Fruit fly (Drosophila melanogaster) whole organism, embryonic: ENCODE measurements around the gene Octbeta2R.

ENCODE experiments used
- Abd-B ChIP-seq: fragments of 200-800 bp; sonication (Bioruptor generic); optimal IDR thresholded peaks from 2 replicates; lab custom pipeline; 2018; ENCODE audit warnings: missing biosample characterization, mild to moderate bottlenecking, missing genetic modification characterization, moderate library complexity
- CG10543 ChIP-seq: fragments of 200-800 bp; sonication (Bioruptor generic); optimal IDR thresholded peaks from 3 replicates; lab custom pipeline; 2017; ENCODE audit warnings: missing biosample characterization, mild to moderate bottlenecking, missing genetic modification characterization, moderate library complexity
- CG11504 ChIP-seq: fragments of 200-800 bp; sonication (Bioruptor generic); optimal IDR thresholded peaks from 3 replicates; lab custom pipeline; 2019; ENCODE audit warnings: missing biosample characterization, mild to moderate bottlenecking, missing genetic modification characterization, moderate library complexity
- CG12744 ChIP-seq: fragments of 200-800 bp; sonication (Bioruptor generic); optimal IDR thresholded peaks from 2 replicates; lab custom pipeline; 2016; ENCODE audit warnings: missing biosample characterization, missing genetic modification characterization
- CG12769 ChIP-seq: fragments of 200-800 bp; sonication (Bioruptor generic); optimal IDR thresholded peaks from 2 replicates; lab custom pipeline; 2019; ENCODE audit warnings: missing biosample characterization, mild to moderate bottlenecking, missing genetic modification characterization, moderate library complexity
- CG13287 ChIP-seq: fragments of 200-800 bp; sonication (Bioruptor generic); IDR thresholded peaks from 2 replicates; pipeline ENCODE4 v1.3.6; 2022; ENCODE audit warnings: missing biosample characterization, missing genetic modification characterization; ENCODE audit not compliant: partially characterized antibody
- CG13894 ChIP-seq: fragments of 200-800 bp; sonication (Bioruptor generic); optimal IDR thresholded peaks from 3 replicates; lab custom pipeline; 2018; ENCODE audit warnings: missing biosample characterization, mild to moderate bottlenecking, missing genetic modification characterization, moderate library complexity
- CG15269 ChIP-seq: fragments of 200-800 bp; sonication (Bioruptor generic); optimal IDR thresholded peaks from 2 replicates; lab custom pipeline; 2018; ENCODE audit warnings: missing biosample characterization, mild to moderate bottlenecking, missing genetic modification characterization, moderate library complexity
- CG15479 ChIP-seq: fragments of 200-800 bp; sonication (Bioruptor generic); optimal IDR thresholded peaks from 3 replicates; lab custom pipeline; 2019; ENCODE audit warnings: missing biosample characterization, mild to moderate bottlenecking, missing genetic modification characterization, moderate library complexity
- CG16779 ChIP-seq: fragments of 200-800 bp; sonication (Bioruptor generic); IDR thresholded peaks from 2 replicates; pipeline ENCODE4 v1.3.6; 2022; ENCODE audit warnings: missing biosample characterization, missing genetic modification characterization
- CG17361 ChIP-seq: fragments of 200-800 bp; sonication (Bioruptor generic); IDR thresholded peaks from 3 replicates; pipeline ENCODE4 v1.3.6; 2022; ENCODE audit warnings: missing biosample characterization, missing genetic modification characterization
- CG17385 ChIP-seq: fragments of 200-800 bp; sonication (Bioruptor generic); optimal IDR thresholded peaks from 3 replicates; lab custom pipeline; 2018; ENCODE audit warnings: missing biosample characterization, mild to moderate bottlenecking, missing genetic modification characterization
- CG18262 ChIP-seq: fragments of 200-800 bp; optimal IDR thresholded peaks from 3 replicates; lab custom pipeline; 2019; ENCODE audit warnings: missing biosample characterization, mild to moderate bottlenecking, missing genetic modification characterization, moderate library complexity
- CG34224 ChIP-seq: fragments of 200-800 bp; sonication (Bioruptor generic); IDR thresholded peaks from 3 replicates; pipeline ENCODE4 v1.3.6; 2022; ENCODE audit warnings: missing biosample characterization, missing genetic modification characterization; ENCODE audit not compliant: partially characterized antibody
- CG34376 ChIP-seq: fragments of 200-800 bp; sonication (Bioruptor generic); optimal IDR thresholded peaks from 2 replicates; lab custom pipeline; 2018; ENCODE audit warnings: missing biosample characterization, mild to moderate bottlenecking, missing genetic modification characterization
- CG7372 ChIP-seq: fragments of 200-800 bp; sonication (Bioruptor generic); IDR thresholded peaks from 2 replicates; pipeline ENCODE4 v1.3.6; 2022; ENCODE audit warnings: missing biosample characterization, missing genetic modification characterization
- CG8290 ChIP-seq, 3 experiments: fragments of 200-800 bp; sonication (Bioruptor generic); optimal IDR thresholded peaks; 2 replicates each; lab custom pipeline; 2016 to 2019; ENCODE audit warnings: missing biosample characterization in 3 of 3, missing genetic modification characterization in 3 of 3, mild to moderate bottlenecking in 2 of 3, moderate library complexity in 1 of 3
- CG8478 ChIP-seq: fragments of >200 bp; optimal IDR thresholded peaks from 2 replicates; lab custom pipeline; 2018
- CoRest ChIP-seq: fragments of 200-800 bp; sonication (Bioruptor generic); optimal IDR thresholded peaks from 3 replicates; lab custom pipeline; 2018; ENCODE audit warnings: missing biosample characterization, mild to moderate bottlenecking, missing genetic modification characterization, moderate library complexity
- D ChIP-seq, 2 experiments: fragments of 200-800 bp in 1 of 2; fragments of >200 bp in 1 of 2; sonication (Bioruptor generic) in 1 of 2; optimal IDR thresholded peaks; 2 replicates in 1 of 2; 3 replicates in 1 of 2; lab custom pipeline; 2017; ENCODE audit warnings: mild to moderate bottlenecking in 1 of 2, missing biosample characterization in 1 of 2, missing genetic modification characterization in 1 of 2, missing genetic modification reagents in 1 of 2
- Deaf1 ChIP-seq: fragments of 200-800 bp; optimal IDR thresholded peaks from 3 replicates; lab custom pipeline; 2019; ENCODE audit warnings: missing biosample characterization, mild to moderate bottlenecking, missing genetic modification characterization, moderate library complexity
- Ets65A ChIP-seq: fragments of 200-800 bp; sonication (Bioruptor generic); peaks from one replicate; lab custom pipeline; 2016; ENCODE audit warnings: missing biosample characterization, missing genetic modification characterization
- Hmr ChIP-seq: fragments of 200-800 bp; sonication (Bioruptor generic); optimal IDR thresholded peaks from 3 replicates; lab custom pipeline; 2017; ENCODE audit warnings: mild to moderate bottlenecking, missing biosample characterization, missing genetic modification reagents, missing genetic modification characterization
- Hmx ChIP-seq: fragments of 200-800 bp; sonication (Bioruptor generic); optimal IDR thresholded peaks from 2 replicates; lab custom pipeline; 2016; ENCODE audit warnings: missing biosample characterization, missing genetic modification characterization
- Jarid2 ChIP-seq: fragments of 200-800 bp; sonication (Bioruptor generic); optimal IDR thresholded peaks from 3 replicates; lab custom pipeline; 2017; ENCODE audit warnings: mild to moderate bottlenecking, missing biosample characterization, missing genetic modification reagents, missing genetic modification characterization
- Med ChIP-seq: fragments of 200-800 bp; sonication (Bioruptor generic); peaks from one replicate; lab custom pipeline; 2016; ENCODE audit warnings: missing biosample characterization, missing genetic modification characterization, mild to moderate bottlenecking, inconsistent platforms, moderate library complexity
- Mes4 ChIP-seq: fragments of 200-800 bp; sonication (Bioruptor generic); optimal IDR thresholded peaks from 2 replicates; lab custom pipeline; 2016; ENCODE audit warnings: missing biosample characterization, missing genetic modification characterization
- Nf-YC ChIP-seq: fragments of 200-800 bp; optimal IDR thresholded peaks from 3 replicates; lab custom pipeline; 2019; ENCODE audit warnings: missing biosample characterization, mild to moderate bottlenecking, missing genetic modification characterization, moderate library complexity
- Ssrp ChIP-seq: fragments of 200-800 bp; sonication (Bioruptor generic); optimal IDR thresholded peaks from 2 replicates; lab custom pipeline; 2018; ENCODE audit warnings: missing biosample characterization, mild to moderate bottlenecking, missing genetic modification characterization, moderate library complexity
- Xbp1 ChIP-seq: fragments of 200-800 bp; sonication (Bioruptor generic); optimal IDR thresholded peaks from 3 replicates; lab custom pipeline; 2016; ENCODE audit warnings: missing biosample characterization, mild to moderate bottlenecking, missing genetic modification characterization
- abd-A ChIP-seq: fragments of 200-800 bp; sonication (Bioruptor generic); optimal IDR thresholded peaks from 3 replicates; lab custom pipeline; 2019; ENCODE audit warnings: missing biosample characterization, mild to moderate bottlenecking, missing genetic modification characterization, moderate library complexity
- amos ChIP-seq: fragments of 200-800 bp; sonication (Bioruptor generic); IDR thresholded peaks from 2 replicates; pipeline ENCODE4 v1.3.6; 2022; ENCODE audit warnings: missing biosample characterization, missing genetic modification characterization; ENCODE audit not compliant: partially characterized antibody
- ap ChIP-seq: fragments of 200-800 bp; sonication (Bioruptor generic); IDR thresholded peaks from 2 replicates; pipeline ENCODE4 v1.3.6; 2022; ENCODE audit warnings: missing biosample characterization, missing genetic modification characterization
- bab2 ChIP-seq: fragments of 200-800 bp; sonication (Bioruptor generic); optimal IDR thresholded peaks from 2 replicates; lab custom pipeline; 2016; ENCODE audit warnings: missing biosample characterization, missing genetic modification characterization
- bowl ChIP-seq: fragments of 200-800 bp; sonication (Bioruptor generic); IDR thresholded peaks from 2 replicates; pipeline ENCODE4 v1.3.6; 2022; ENCODE audit warnings: missing biosample characterization, missing genetic modification characterization
- cg ChIP-seq: fragments of 200-800 bp; sonication (Bioruptor generic); optimal IDR thresholded peaks from 3 replicates; lab custom pipeline; 2019; ENCODE audit warnings: missing biosample characterization, mild to moderate bottlenecking, missing genetic modification characterization, moderate library complexity
- esg ChIP-seq: fragments of 200-800 bp; sonication (Bioruptor generic); conservative IDR thresholded peaks from 2 replicates; pipeline ENCODE4 v1.3.6; 2022; ENCODE audit warnings: missing biosample characterization, missing genetic modification characterization
- exex ChIP-seq: fragments of 200-800 bp; sonication (Bioruptor generic); optimal IDR thresholded peaks from 4 replicates; lab custom pipeline; 2018; ENCODE audit warnings: missing biosample characterization, mild to moderate bottlenecking, missing genetic modification characterization, moderate library complexity
- lab ChIP-seq: fragments of 200-800 bp; sonication (Bioruptor generic); optimal IDR thresholded peaks from 3 replicates; lab custom pipeline; 2017; ENCODE audit warnings: missing biosample characterization, missing genetic modification characterization, mild to moderate bottlenecking, moderate library complexity, missing genetic modification reagents
- nmo ChIP-seq: fragments of 200-800 bp; sonication (Bioruptor generic); optimal IDR thresholded peaks from 2 replicates; lab custom pipeline; 2018; ENCODE audit warnings: missing biosample characterization, mild to moderate bottlenecking, missing genetic modification characterization, moderate library complexity
- row ChIP-seq: fragments of 200-800 bp; sonication (Bioruptor generic); IDR thresholded peaks from 3 replicates; pipeline ENCODE4 v1.3.6; 2022; ENCODE audit warnings: missing biosample characterization, missing genetic modification characterization
- sd ChIP-seq: fragments of 200-800 bp; sonication (Bioruptor generic); optimal IDR thresholded peaks from 3 replicates; lab custom pipeline; 2018; ENCODE audit warnings: missing biosample characterization, mild to moderate bottlenecking, missing genetic modification characterization, moderate library complexity
- sens ChIP-seq: fragments of 200-800 bp; sonication (Bioruptor generic); peaks from one replicate; lab custom pipeline; 2016; ENCODE audit warnings: missing biosample characterization, missing genetic modification characterization
- seq ChIP-seq: fragments of 200-800 bp; sonication (Bioruptor generic); IDR thresholded peaks from 2 replicates; pipeline ENCODE4 v1.3.6; 2022; ENCODE audit warnings: missing biosample characterization, missing genetic modification characterization
- sna ChIP-seq: fragments of 200-800 bp; sonication (Bioruptor generic); IDR thresholded peaks from 2 replicates; pipeline ENCODE4 v1.3.6; 2022; ENCODE audit warnings: missing biosample characterization, missing genetic modification characterization; ENCODE audit not compliant: partially characterized antibody
- vvl ChIP-seq: fragments of 200-800 bp; sonication (Bioruptor generic); IDR thresholded peaks from 2 replicates; pipeline ENCODE4 v1.3.6; 2022; ENCODE audit warnings: missing biosample characterization, missing genetic modification characterization
- zfh1 ChIP-seq: fragments of 200-800 bp; sonication (Bioruptor generic); IDR thresholded peaks from 3 replicates; pipeline ENCODE4 v1.3.6; 2022; ENCODE audit warnings: missing biosample characterization, missing genetic modification characterization

Gene Octbeta2R

DNA sequence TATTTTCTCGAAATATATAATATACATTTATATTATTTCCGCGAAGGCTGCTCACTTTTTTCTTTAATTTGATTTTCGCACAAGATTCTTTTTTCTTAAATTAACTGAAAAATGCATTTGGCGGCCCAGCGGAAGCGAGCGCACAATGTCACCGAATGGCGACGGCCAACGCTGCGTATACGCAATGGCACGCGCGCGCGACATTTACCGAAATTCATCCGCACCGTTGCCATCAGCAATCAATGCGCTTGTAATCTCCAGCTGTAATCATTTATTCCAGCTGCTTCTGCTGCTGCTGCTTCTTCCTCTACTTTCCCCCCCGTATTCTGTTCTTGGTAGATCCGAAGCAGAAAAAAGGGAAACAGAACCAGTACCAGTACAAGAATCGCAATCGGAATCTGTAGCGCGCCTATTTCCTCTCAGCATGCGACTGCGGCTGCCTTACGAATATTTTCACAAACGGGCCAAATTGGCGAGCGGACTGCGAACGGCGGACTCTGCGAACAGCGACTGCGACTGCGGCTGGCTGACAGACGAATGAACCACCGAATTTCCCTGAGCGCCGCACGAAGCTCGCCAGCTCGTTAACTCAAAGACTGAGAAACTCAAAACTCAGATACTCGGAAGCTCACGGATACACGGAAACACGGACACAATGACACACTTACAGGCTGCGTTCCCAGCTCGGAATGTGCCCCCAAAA, at the start of gene Octbeta2R:
Octbeta2R (minus strand) TSS at position 539 of the 703 bp plus-strand sequence.
- TF ChIP-seq sna (GFP tag; lab: Robert Waterston, UW) (peak; percentile 48; the same call in 1 of the 2 replicates), amos (GFP tag; lab: Robert Waterston, UW) (peak; percentile 5; the same call in 1 of the 2 replicates), Ets65A (GFP tag; lab: Kevin White, UChicago) (peak; percentile 56), Jarid2 (GFP tag; lab: Kevin White, UChicago) (peak; percentile 61), CG34224 (peak; percentile 53; the same call in 1 of the 3 replicates), cg (peak; percentile 11), CG8478 (lab: Kevin White, UChicago) (no peak), lab (GFP tag; lab: Kevin White, UChicago) (peak; percentile 30), CG15479 (GFP tag; lab: Kevin White, UChicago) (no peak), seq (0 out of 2 replicates have a peak, but pooled peaks have one; percentile 26), CG8290 (GFP tag; optimal IDR thresholded peaks at IDR 0.05; lab: Kevin White, UChicago) (no peak), CG8290 (tag; optimal IDR thresholded peaks at IDR 0.05; lab: Kevin White, UChicago) (no peak), Deaf1 (tag; lab: Kevin White, UChicago) (peak; percentile 95), CG15269 (tag; lab: Kevin White, UChicago) (peak; percentile 9), Hmr (peak; percentile 1), CG16779 (GFP tag; lab: Robert Waterston, UW) (0 out of 2 replicates have a peak, but pooled peaks have one; percentile 62), bowl (no peak), CG7372 (GFP tag; lab: Robert Waterston, UW) (peak; percentile 91), CG34376 (GFP tag; lab: Kevin White, UChicago) (peak; percentile 10), exex (tag; lab: Kevin White, UChicago) (no peak), CG13894 (tag; lab: Kevin White, UChicago) (peak; percentile 35), CG13287 (peak; percentile 55; the same call in 1 of the 2 replicates), CG12744 (GFP tag; lab: Kevin White, UChicago) (no peak), Med (peak; percentile 78), Nf-YC (tag; lab: Kevin White, UChicago) (peak; percentile 26), CG10543 (peak; percentile 51), Abd-B (no peak), CG12769 (tag; lab: Kevin White, UChicago) (peak; percentile 22), sd (tag; lab: Kevin White, UChicago) (peak; percentile 72), abd-A (tag; lab: Kevin White, UChicago) (peak; percentile 52)
- TF ChIP-seq, all 482 proteins: peak for 22

DNA sequence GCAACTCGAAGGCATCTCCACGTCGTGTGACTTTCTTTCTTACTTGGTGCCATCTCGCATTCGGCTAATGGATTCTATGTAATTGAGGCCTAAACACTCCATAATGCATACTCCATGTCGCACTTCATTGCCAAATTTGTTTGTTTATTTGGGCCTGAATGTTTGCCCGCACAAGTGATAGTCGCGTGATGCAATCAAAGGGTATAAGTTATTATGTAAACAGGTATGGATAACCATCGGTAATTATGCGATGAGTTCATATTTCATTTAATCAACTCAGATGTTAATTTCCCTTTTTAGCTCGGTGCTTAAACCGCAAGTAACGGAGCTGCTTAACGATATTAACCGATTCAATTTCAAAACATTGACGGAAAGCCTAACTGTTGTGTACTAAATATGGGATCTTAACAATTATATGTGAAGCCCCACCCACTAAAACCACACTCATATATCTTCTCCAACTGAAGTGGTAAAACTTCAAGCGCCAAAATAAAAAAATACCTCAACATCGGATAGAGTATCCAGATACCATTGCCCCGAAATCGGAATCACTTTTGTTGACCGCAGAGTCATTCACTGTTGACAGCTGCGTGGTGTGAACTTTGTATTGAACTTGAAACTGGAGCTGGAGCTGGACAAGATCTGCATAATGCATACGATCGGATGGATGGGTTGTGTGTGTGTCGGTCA, 49.2 kb upstream of the Octbeta2R start:
- TF ChIP-seq D (optimal IDR thresholded peaks at IDR 0.05; lab: Kevin White, UChicago) (no peak), D (GFP tag; optimal IDR thresholded peaks at IDR 0.05; lab: Kevin White, UChicago) (peak; percentile 0), Xbp1 (GFP tag; lab: Kevin White, UChicago) (peak; percentile 20), ap (GFP tag; lab: Robert Waterston, UW) (0 out of 2 replicates have a peak, but pooled peaks have one; percentile 7), sens (GFP tag; lab: Kevin White, UChicago) (peak; percentile 79), row (peak; percentile 43), bab2 (GFP tag; lab: Kevin White, UChicago) (peak; percentile 11), vvl (GFP tag; lab: Robert Waterston, UW) (peak; percentile 82; the same call in 1 of the 2 replicates), CoRest (tag; lab: Kevin White, UChicago) (peak; percentile 18), zfh1 (GFP tag; lab: Robert Waterston, UW) (no peak), Ssrp (tag; lab: Kevin White, UChicago) (peak; percentile 4), Hmx (GFP tag; lab: Kevin White, UChicago) (no peak), CG17385 (no peak), CG18262 (tag; lab: Kevin White, UChicago) (peak; percentile 18), CG11504 (tag; lab: Kevin White, UChicago) (peak; percentile 46), nmo (peak; percentile 30), CG17361 (0 out of 3 replicates have a peak, but pooled peaks have one; percentile 16), esg (GFP tag; lab: Robert Waterston, UW) (0 out of 2 replicates have a peak, but pooled peaks have one; percentile 12), Mes4 (GFP tag; lab: Kevin White, UChicago) (peak; percentile 19)
